Worm (Caenorhabditis elegans) whole organism, L4 larva: Measurements from ENCODE around the gene srbc-59.

Experiments
- F10B5.3 ChIP-seq: sonication (generic microtip); optimal IDR thresholded peaks from 2 replicates; lab custom pipeline; 2016; ENCODE audit warnings: mild to moderate bottlenecking, missing genetic modification characterization, missing compliant biosample characterization
- F26F4.8 ChIP-seq: fragments of 200-800 bp; sonication (Bioruptor generic); conservative IDR thresholded peaks from 2 replicates; pipeline ENCODE4 v1.3.6; 2022; ENCODE audit warnings: missing genetic modification characterization, missing compliant biosample characterization
- F37D6.2 ChIP-seq: sonication (generic microtip); optimal IDR thresholded peaks from 2 replicates; lab custom pipeline; 2016; ENCODE audit warnings: mild to moderate bottlenecking, missing genetic modification characterization, missing compliant biosample characterization
- R02D3.7 ChIP-seq: fragments of 150-350 bp; sonication (generic microtip); optimal IDR thresholded peaks from 3 replicates; lab custom pipeline; 2014; ENCODE audit warnings: missing biosample characterization, missing genetic modification characterization
- Y105C5A.15 ChIP-seq: fragments of 200-800 bp; sonication (Bioruptor generic); IDR thresholded peaks from 2 replicates; pipeline ENCODE4 v1.3.6; 2022; ENCODE audit warnings: missing genetic modification characterization, missing compliant biosample characterization
- Y5F2A.4 ChIP-seq: fragments of 200-800 bp; sonication (Bioruptor generic); optimal IDR thresholded peaks from 2 replicates; lab custom pipeline; 2018; ENCODE audit warnings: mild to moderate bottlenecking, missing genetic modification characterization, missing compliant biosample characterization
- Y75B8A.6 ChIP-seq: fragments of 200-800 bp; sonication (Bioruptor generic); IDR thresholded peaks from 2 replicates; pipeline ENCODE4 v1.3.6; 2022; ENCODE audit warnings: missing genetic modification reagents, missing genetic modification characterization, missing compliant biosample characterization
- ZK546.5 ChIP-seq, 2 experiments: sonication (generic microtip); optimal IDR thresholded peaks; 2 replicates each; lab custom pipeline; 2017; ENCODE audit warnings: missing biosample characterization in 2 of 2, missing genetic modification characterization in 2 of 2
- ama-1 ChIP-seq: fragments of 150-350 bp; optimal IDR thresholded peaks from 2 replicates; lab custom pipeline; 2014; ENCODE audit warnings: inconsistent platforms, mixed read lengths
- arid-1 ChIP-seq: fragments of 200-800 bp; sonication (Bioruptor generic); conservative IDR thresholded peaks from 2 replicates; pipeline ENCODE4 v1.3.6; 2022; ENCODE audit warnings: missing genetic modification reagents, missing genetic modification characterization, missing compliant biosample characterization
- attf-4 ChIP-seq: sonication (generic microtip); optimal IDR thresholded peaks from 3 replicates; lab custom pipeline; 2017; ENCODE audit warnings: missing biosample characterization, missing genetic modification characterization
- ceh-28 ChIP-seq: fragments of 150-350 bp; optimal IDR thresholded peaks from 2 replicates; lab custom pipeline; 2014; ENCODE audit warnings: missing biosample characterization, missing genetic modification reagents, missing genetic modification characterization
- ceh-32 ChIP-seq: sonication (generic microtip); optimal IDR thresholded peaks from 2 replicates; lab custom pipeline; 2016; ENCODE audit warnings: mild to moderate bottlenecking, missing genetic modification characterization, missing compliant biosample characterization; ENCODE audit not compliant: poor library complexity
- ces-1 ChIP-seq: fragments of 150-350 bp; sonication (generic microtip); optimal IDR thresholded peaks from 4 replicates; lab custom pipeline; 2014; ENCODE audit warnings: missing biosample characterization, missing genetic modification reagents, missing genetic modification characterization
- cey-2 ChIP-seq: sonication (generic microtip); optimal IDR thresholded peaks from 3 replicates; lab custom pipeline; 2017; ENCODE audit warnings: missing genetic modification characterization, mild to moderate bottlenecking, missing compliant biosample characterization, antibody characterized with exemption, borderline replicate concordance; ENCODE audit not compliant: insufficient read depth
- daf-19 ChIP-seq: fragments of 200-800 bp; sonication (Bioruptor generic); conservative IDR thresholded peaks from 2 replicates; pipeline ENCODE4 v1.3.6; 2022; ENCODE audit warnings: missing genetic modification characterization, missing compliant biosample characterization
- dpl-1 ChIP-seq: fragments of 150-350 bp; optimal IDR thresholded peaks from 2 replicates; lab custom pipeline; 2014; ENCODE audit warnings: missing biosample characterization, missing genetic modification reagents, missing genetic modification characterization
- duxl-1 ChIP-seq: sonication (generic microtip); optimal IDR thresholded peaks from 2 replicates; lab custom pipeline; 2016; ENCODE audit warnings: mild to moderate bottlenecking, missing genetic modification characterization, moderate library complexity, missing compliant biosample characterization; ENCODE audit not compliant: poor library complexity
- dve-1 ChIP-seq: sonication (generic microtip); optimal IDR thresholded peaks from 2 replicates; lab custom pipeline; 2017; ENCODE audit warnings: antibody characterized with exemption, mild to moderate bottlenecking, missing genetic modification characterization, missing compliant biosample characterization; ENCODE audit not compliant: insufficient read depth
- egl-27 ChIP-seq: sonication (generic microtip); optimal IDR thresholded peaks from 3 replicates; lab custom pipeline; 2017; ENCODE audit warnings: missing biosample characterization, missing genetic modification reagents, missing genetic modification characterization
- gei-8 ChIP-seq: fragments of 200-800 bp; sonication (Bioruptor generic); optimal IDR thresholded peaks from 2 replicates; lab custom pipeline; 2018; ENCODE audit warnings: mild to moderate bottlenecking, missing genetic modification characterization, missing compliant biosample characterization
- jun-1 ChIP-seq: fragments of 150-350 bp; optimal IDR thresholded peaks from 2 replicates; lab custom pipeline; 2014; ENCODE audit warnings: missing biosample characterization, missing genetic modification reagents, missing genetic modification characterization
- lin-1 ChIP-seq: fragments of 200-800 bp; sonication (Bioruptor generic); IDR thresholded peaks from 2 replicates; pipeline ENCODE4 v1.3.6; 2022; ENCODE audit warnings: missing genetic modification reagents, missing genetic modification characterization, missing compliant biosample characterization
- lin-13 ChIP-seq: fragments of 150-350 bp; optimal IDR thresholded peaks from 2 replicates; lab custom pipeline; 2014; ENCODE audit warnings: missing biosample characterization, missing genetic modification reagents, missing genetic modification characterization
- lin-29 ChIP-seq: fragments of 200-800 bp; sonication (Bioruptor generic); IDR thresholded peaks from 2 replicates; pipeline ENCODE4 v1.3.6; 2022; ENCODE audit warnings: missing genetic modification reagents, missing genetic modification characterization, missing compliant biosample characterization
- lin-38 ChIP-seq: fragments of 200-800 bp; sonication (Bioruptor generic); IDR thresholded peaks from 2 replicates; pipeline ENCODE4 v1.3.6; 2022; ENCODE audit warnings: missing genetic modification reagents, missing genetic modification characterization, missing compliant biosample characterization
- lsy-2 ChIP-seq, 2 experiments: fragments of 150-350 bp in 1 of 2; sonication (generic microtip) in 1 of 2; optimal IDR thresholded peaks; 2 replicates each; lab custom pipeline; 2014 to 2017; ENCODE audit warnings: missing biosample characterization in 2 of 2, missing genetic modification characterization in 2 of 2
- madf-5 ChIP-seq, 2 experiments: fragments of 200-800 bp; sonication (Bioruptor generic); IDR thresholded peaks; 2 replicates each; pipeline ENCODE4 v1.3.6; 2022; ENCODE audit warnings: missing compliant biosample characterization in 2 of 2, missing genetic modification characterization in 2 of 2
- mdl-1 ChIP-seq, 2 experiments: fragments of 150-350 bp in 1 of 2; sonication (generic microtip) in 1 of 2; optimal IDR thresholded peaks; 2 replicates each; lab custom pipeline; 2014 to 2017; ENCODE audit warnings: missing biosample characterization in 2 of 2, missing genetic modification characterization in 2 of 2
- mep-1 ChIP-seq: fragments of 150-350 bp; sonication (generic microtip); optimal IDR thresholded peaks from 3 replicates; lab custom pipeline; 2014; ENCODE audit warnings: missing biosample characterization, missing genetic modification characterization
- mxl-2 ChIP-seq: fragments of 200-800 bp; sonication (Bioruptor generic); conservative IDR thresholded peaks from 2 replicates; pipeline ENCODE4 v1.3.6; 2022; ENCODE audit warnings: missing genetic modification reagents, missing genetic modification characterization, missing compliant biosample characterization
- nhr-11 ChIP-seq: fragments of 150-350 bp; optimal IDR thresholded peaks from 2 replicates; lab custom pipeline; 2014; ENCODE audit warnings: missing biosample characterization, missing genetic modification characterization
- nhr-111 ChIP-seq: fragments of 200-800 bp; sonication (Bioruptor generic); optimal IDR thresholded peaks from 2 replicates; lab custom pipeline; 2018; ENCODE audit warnings: mild to moderate bottlenecking, missing genetic modification characterization, missing compliant biosample characterization
- nhr-25 ChIP-seq: sonication (generic microtip); optimal IDR thresholded peaks from 2 replicates; lab custom pipeline; 2017; ENCODE audit warnings: missing genetic modification characterization, mild to moderate bottlenecking, missing compliant biosample characterization, antibody characterized with exemption, moderate library complexity, borderline replicate concordance; ENCODE audit not compliant: insufficient read depth
- nhr-28 ChIP-seq: fragments of 150-350 bp; optimal IDR thresholded peaks from 2 replicates; lab custom pipeline; 2014; ENCODE audit warnings: missing biosample characterization, missing genetic modification characterization
- nhr-41 ChIP-seq: fragments of 200-800 bp; sonication (Bioruptor generic); IDR thresholded peaks from 2 replicates; pipeline ENCODE4 v1.3.6; 2022; ENCODE audit warnings: missing genetic modification reagents, missing genetic modification characterization, missing compliant biosample characterization
- nhr-76 ChIP-seq: fragments of 150-350 bp; optimal IDR thresholded peaks from 2 replicates; lab custom pipeline; 2014; ENCODE audit warnings: missing biosample characterization, missing genetic modification characterization
- pqm-1 ChIP-seq: sonication (generic microtip); optimal IDR thresholded peaks from 2 replicates; lab custom pipeline; 2017; ENCODE audit warnings: missing biosample characterization, missing genetic modification characterization
- rbr-2 ChIP-seq: sonication (generic microtip); optimal IDR thresholded peaks from 2 replicates; lab custom pipeline; 2016; ENCODE audit warnings: missing genotype, missing genetic modification characterization, missing compliant biosample characterization
- sdz-12 ChIP-seq: fragments of 200-800 bp; sonication (Bioruptor generic); optimal IDR thresholded peaks from 2 replicates; lab custom pipeline; 2018; ENCODE audit warnings: mild to moderate bottlenecking, missing genetic modification characterization, missing compliant biosample characterization
- set-16 ChIP-seq: fragments of 200-800 bp; sonication (Bioruptor generic); IDR thresholded peaks from 2 replicates; pipeline ENCODE4 v1.3.6; 2022; ENCODE audit warnings: missing genetic modification reagents, missing genetic modification characterization, missing compliant biosample characterization
- spr-1 ChIP-seq: sonication (generic microtip); optimal IDR thresholded peaks from 2 replicates; lab custom pipeline; 2016; ENCODE audit warnings: mild to moderate bottlenecking, missing genetic modification characterization, missing compliant biosample characterization
- tag-97 ChIP-seq: fragments of 200-800 bp; sonication (Bioruptor generic); IDR thresholded peaks from 2 replicates; pipeline ENCODE4 v1.3.6; 2022; ENCODE audit warnings: missing genetic modification characterization, missing compliant biosample characterization
- unc-62 ChIP-seq, 3 experiments: fragments of 150-350 bp in 1 of 3; sonication (generic microtip); optimal IDR thresholded peaks in 2 of 3; peaks in 1 of 3; 1 replicate in 1 of 3; 2 replicates in 2 of 3; lab custom pipeline; 2014 to 2017; ENCODE audit warnings: missing biosample characterization in 3 of 3, missing genetic modification characterization in 3 of 3, missing genetic modification reagents in 3 of 3, missing genotype in 1 of 3
- ztf-11 ChIP-seq: fragments of 150-350 bp; optimal IDR thresholded peaks from 2 replicates; lab custom pipeline; 2014; ENCODE audit warnings: missing biosample characterization, missing genetic modification characterization
- ztf-7 ChIP-seq: fragments of 150-350 bp; optimal IDR thresholded peaks from 2 replicates; lab custom pipeline; 2014; ENCODE audit warnings: missing biosample characterization, missing genetic modification characterization

The srbc-59 gene

ce11 chrV:762340-762739 lies 16.1 kb upstream of the srbc-59 start, which contains the start of gene srp-2:
srp-2 (plus strand) TSS chrV:762640.
- TF ChIP-seq madf-5 (GFP tag; IDR thresholded peaks at IDR 0.05; lab: Robert Waterston, UW) (no peak), nhr-111 (GFP tag; lab: Kevin White, UChicago) (no peak), spr-1 (no peak), ceh-28 (tag; lab: Kevin White, UChicago) (no peak), nhr-11 (tag; lab: Kevin White, UChicago) (no peak), set-16 (GFP tag; lab: Robert Waterston, UW) (no peak), nhr-76 (tag; lab: Kevin White, UChicago) (no peak), egl-27 (tag; lab: Kevin White, UChicago) (no peak), ces-1 (GFP tag; lab: Kevin White, UChicago) (no peak), nhr-41 (no peak)

- TF ChIP-seq lsy-2 (tag; optimal IDR thresholded peaks at IDR 0.05; lab: Kevin White, UChicago) (no peak), Y5F2A.4 (no peak), lin-29 (GFP tag; lab: Robert Waterston, UW) (no peak), F26F4.8 (GFP tag; lab: Robert Waterston, UW) (no peak), lin-38 (GFP tag; lab: Robert Waterston, UW) (no peak), gei-8 (no peak), sdz-12 (GFP tag; lab: Kevin White, UChicago) (no peak), ceh-32 (tag; lab: Kevin White, UChicago) (no peak), pqm-1 (tag; lab: Kevin White, UChicago) (no peak), nhr-25 (tag; lab: Kevin White, UChicago) (no peak), F37D6.2 (tag; lab: Kevin White, UChicago) (no peak), dve-1 (tag; lab: Kevin White, UChicago) (no peak), ztf-7 (tag; lab: Kevin White, UChicago) (no peak), R02D3.7 (no peak), dpl-1 (GFP tag; lab: Kevin White, UChicago) (no peak), arid-1 (GFP tag; lab: Robert Waterston, UW) (no peak), nhr-28 (tag; lab: Kevin White, UChicago) (no peak)
These were observed 13.7 kb upstream of the srbc-59 start, which contains the start of gene str-238 for ce11 chrV:764732-765131. str-238 (plus strand) TSS chrV:765032.

ce11 chrV:772210-772609 lies 6.2 kb upstream of the srbc-59 start:
- TF ChIP-seq lin-38 (GFP tag; lab: Robert Waterston, UW) (no peak), unc-62 (GFP tag; optimal IDR thresholded peaks at IDR 0.05 in 1 of 2; lab: Kevin White, UChicago) (peak in 1 of 2 experiments; percentile 91), unc-62 (tag; optimal IDR thresholded peaks at IDR 0.05; lab: Kevin White, UChicago) (no peak), lin-13 (GFP tag; lab: Kevin White, UChicago) (no peak), tag-97 (GFP tag; lab: Robert Waterston, UW) (no peak), ztf-11 (tag; lab: Kevin White, UChicago) (no peak), ama-1 (lab: Kevin White, UChicago) (no peak), lin-1 (GFP tag; lab: Robert Waterston, UW) (no peak), mdl-1 (tag; optimal IDR thresholded peaks at IDR 0.05; lab: Kevin White, UChicago) (no peak)
- TF ChIP-seq, all 104 proteins: peak for 1

- no peak for TF ChIP-seq nhr-76 (tag; lab: Kevin White, UChicago)
- no peak for TF ChIP-seq cey-2 (tag; lab: Kevin White, UChicago)
- peak; percentile 81 for TF ChIP-seq duxl-1 (tag; lab: Kevin White, UChicago)
- peak; percentile 68 for TF ChIP-seq rbr-2 (tag; lab: Kevin White, UChicago)
- no peak for TF ChIP-seq attf-4 (tag; lab: Kevin White, UChicago)
- TF ChIP-seq mxl-2 (GFP tag; lab: Robert Waterston, UW) = no peak
- TF ChIP-seq jun-1 (tag; lab: Kevin White, UChicago) = peak; percentile 32
- no peak for TF ChIP-seq Y105C5A.15 (GFP tag; lab: Robert Waterston, UW)
- TF ChIP-seq ZK546.5 (tag; optimal IDR thresholded peaks at IDR 0.05; lab: Kevin White, UChicago) = no peak
- TF ChIP-seq nhr-11 (tag; lab: Kevin White, UChicago) = peak; percentile 66
- no peak for TF ChIP-seq sdz-12 (GFP tag; lab: Kevin White, UChicago)
- TF ChIP-seq F10B5.3 = no peak
- TF ChIP-seq F37D6.2 (tag; lab: Kevin White, UChicago) = peak; percentile 17
- peak; percentile 80 for TF ChIP-seq mep-1 (tag; lab: Kevin White, UChicago)
- no peak for TF ChIP-seq daf-19 (GFP tag; lab: Robert Waterston, UW)
- TF ChIP-seq Y75B8A.6 (GFP tag; lab: Robert Waterston, UW) = no peak
- TF ChIP-seq dpl-1 (GFP tag; lab: Kevin White, UChicago) = peak; percentile 96
These were observed 5.2 kb upstream of the srbc-59 start, which contains the start of gene sti-1 for ce11 chrV:773256-773655. sti-1 (plus strand) TSS chrV:773518.
